Worm (Caenorhabditis elegans) whole organism, L2 larva: Measurements from ENCODE around the gene fbxb-5.

Source experiments
- ama-1 ChIP-seq: fragments of 150-350 bp; optimal IDR thresholded peaks from 2 replicates; lab custom pipeline; 2018; ENCODE audit warnings: inconsistent platforms
- ceh-82 ChIP-seq: fragments of 150-350 bp; optimal IDR thresholded peaks from 2 replicates; lab custom pipeline; 2014; ENCODE audit warnings: missing biosample characterization, missing genetic modification characterization
- elt-3 ChIP-seq: sonication (generic microtip); optimal IDR thresholded peaks from 2 replicates; lab custom pipeline; 2017; ENCODE audit warnings: missing biosample characterization, missing genetic modification characterization
- fos-1 ChIP-seq: fragments of 150-350 bp; optimal IDR thresholded peaks from 2 replicates; lab custom pipeline; 2014; ENCODE audit warnings: missing biosample characterization, missing genetic modification characterization
- lin-39 ChIP-seq: fragments of 150-350 bp; optimal IDR thresholded peaks from 2 replicates; lab custom pipeline; 2014; ENCODE audit warnings: missing biosample characterization, missing genetic modification reagents, missing genetic modification characterization
- nhr-25 ChIP-seq: fragments of 150-350 bp; sonication (generic microtip); optimal IDR thresholded peaks from 3 replicates; lab custom pipeline; 2014; ENCODE audit warnings: missing biosample characterization, missing genetic modification characterization
- nhr-6 ChIP-seq: fragments of 150-350 bp; optimal IDR thresholded peaks from 2 replicates; lab custom pipeline; 2014; ENCODE audit warnings: missing biosample characterization, missing genetic modification characterization
- unc-62 ChIP-seq: fragments of 150-350 bp; optimal IDR thresholded peaks from 2 replicates; lab custom pipeline; 2014; ENCODE audit warnings: missing biosample characterization, missing genetic modification reagents, missing genetic modification characterization
- ztf-11 ChIP-seq: sonication (generic microtip); optimal IDR thresholded peaks from 2 replicates; lab custom pipeline; 2017; ENCODE audit warnings: missing biosample characterization, missing genetic modification characterization

- TF ChIP-seq nhr-25 (no peak), fos-1 (tag; lab: Kevin White, UChicago) (no peak), ceh-82 (tag; lab: Kevin White, UChicago) (no peak), elt-3 (no peak), lin-39 (no peak), unc-62 (GFP tag; lab: Kevin White, UChicago) (no peak), ama-1 (no peak), nhr-6 (tag; lab: Kevin White, UChicago) (no peak), ztf-11 (no peak)
These were observed 30.7 kb upstream of the fbxb-5 start, which contains the start of gene F36H5.9 for ce11 chrII:1752990-1753389.
